Worm (Caenorhabditis elegans) whole organism, late embryonic: ENCODE results near the gene H17B01.5.

Experiments
- C08G9.2 ChIP-seq: sonication (generic microtip); optimal IDR thresholded peaks from 2 replicates; lab custom pipeline; 2016; ENCODE audit warnings: mild to moderate bottlenecking, missing genetic modification characterization, moderate library complexity, missing compliant biosample characterization
- ceh-24 ChIP-seq: sonication (generic microtip); optimal IDR thresholded peaks from 2 replicates; lab custom pipeline; 2016; ENCODE audit warnings: mild to moderate bottlenecking, missing genetic modification characterization, missing compliant biosample characterization
- ceh-30 ChIP-seq: fragments of 150-350 bp; optimal IDR thresholded peaks from 2 replicates; lab custom pipeline; 2014; ENCODE audit warnings: missing biosample characterization, missing genetic modification characterization
- ceh-9 ChIP-seq: sonication (generic microtip); optimal IDR thresholded peaks from 2 replicates; lab custom pipeline; 2016; ENCODE audit warnings: mild to moderate bottlenecking, missing genetic modification characterization, inconsistent platforms, missing compliant biosample characterization
- dmd-4 ChIP-seq: sonication (generic microtip); optimal IDR thresholded peaks from 2 replicates; lab custom pipeline; 2016; ENCODE audit warnings: borderline replicate concordance, missing genetic modification characterization, missing compliant biosample characterization
- dve-1 ChIP-seq: sonication (generic microtip); optimal IDR thresholded peaks from 2 replicates; lab custom pipeline; 2017; ENCODE audit warnings: antibody characterized with exemption, mild to moderate bottlenecking, missing genetic modification characterization, missing compliant biosample characterization
- lin-11 ChIP-seq: fragments of 200-800 bp; sonication (Bioruptor generic); optimal IDR thresholded peaks from 2 replicates; lab custom pipeline; 2018; ENCODE audit warnings: mild to moderate bottlenecking, missing genetic modification characterization, missing compliant biosample characterization
- madf-2 ChIP-seq: sonication (generic microtip); optimal IDR thresholded peaks from 2 replicates; lab custom pipeline; 2017; ENCODE audit warnings: missing genetic modification characterization, missing compliant biosample characterization
- nhr-11 ChIP-seq: fragments of 150-350 bp; optimal IDR thresholded peaks from 2 replicates; lab custom pipeline; 2014; ENCODE audit warnings: missing biosample characterization, missing genetic modification characterization
- pag-3 ChIP-seq: sonication (generic microtip); optimal IDR thresholded peaks from 2 replicates; lab custom pipeline; 2016; ENCODE audit warnings: missing compliant biosample characterization, missing genetic modification characterization, borderline replicate concordance
- pha-4 ChIP-seq: fragments of 150-350 bp; optimal IDR thresholded peaks from 2 replicates; lab custom pipeline; 2018; ENCODE audit warnings: missing biosample characterization, missing genetic modification reagents, missing genetic modification characterization
- ttx-3 ChIP-seq: sonication (generic microtip); optimal IDR thresholded peaks from 2 replicates; lab custom pipeline; 2016; ENCODE audit warnings: missing genetic modification reagents, missing genetic modification characterization, missing compliant biosample characterization
- unc-55 ChIP-seq: sonication (generic microtip); optimal IDR thresholded peaks from 2 replicates; lab custom pipeline; 2017; ENCODE audit warnings: missing biosample characterization, missing genetic modification reagents, missing genetic modification characterization
- zip-5 ChIP-seq: sonication (generic microtip); optimal IDR thresholded peaks from 2 replicates; lab custom pipeline; 2016; ENCODE audit warnings: missing genetic modification characterization, missing compliant biosample characterization

H17B01.5 gene

DNA sequence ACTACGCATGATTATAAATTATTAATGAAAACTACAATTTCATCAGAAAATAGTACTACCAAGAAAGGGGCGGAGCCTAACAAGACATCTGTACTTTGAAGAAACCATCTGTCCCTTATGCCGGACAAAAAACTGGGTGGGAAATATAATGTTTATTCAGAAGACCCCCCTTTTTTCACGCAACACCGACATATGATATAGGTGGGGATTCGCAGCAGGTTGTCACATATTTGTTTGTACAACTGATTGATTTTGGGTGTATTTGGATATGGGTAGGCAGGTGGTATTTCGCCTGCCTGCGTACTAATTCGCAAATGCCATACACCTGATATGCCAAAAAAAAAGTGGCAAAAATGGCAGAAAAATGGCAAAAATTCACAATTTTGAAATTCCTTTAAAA, 49.7 kb downstream of the H17B01.5 start, which contains the start of gene Y51H7C.10:
TSS of gene Y51H7C.10 (minus strand) at position 101 of the 400 bp plus-strand sequence.
- TF ChIP-seq nhr-11 (tag; lab: Kevin White, UChicago) (no peak), unc-55 (no peak), C08G9.2 (tag; lab: Kevin White, UChicago) (no peak), dve-1 (tag; lab: Kevin White, UChicago) (no peak), ceh-24 (no peak), lin-11 (tag; lab: Kevin White, UChicago) (no peak), dmd-4 (tag; lab: Kevin White, UChicago) (no peak), ceh-9 (no peak), pag-3 (no peak), pha-4 (tag; lab: Kevin White, UChicago) (no peak), zip-5 (no peak), ceh-30 (tag; lab: Kevin White, UChicago) (no peak), madf-2 (no peak), ttx-3 (tag; lab: Kevin White, UChicago) (no peak)
